Fruit fly (Drosophila melanogaster): ENCODE data around the gene Mrgn1.

DNA sequence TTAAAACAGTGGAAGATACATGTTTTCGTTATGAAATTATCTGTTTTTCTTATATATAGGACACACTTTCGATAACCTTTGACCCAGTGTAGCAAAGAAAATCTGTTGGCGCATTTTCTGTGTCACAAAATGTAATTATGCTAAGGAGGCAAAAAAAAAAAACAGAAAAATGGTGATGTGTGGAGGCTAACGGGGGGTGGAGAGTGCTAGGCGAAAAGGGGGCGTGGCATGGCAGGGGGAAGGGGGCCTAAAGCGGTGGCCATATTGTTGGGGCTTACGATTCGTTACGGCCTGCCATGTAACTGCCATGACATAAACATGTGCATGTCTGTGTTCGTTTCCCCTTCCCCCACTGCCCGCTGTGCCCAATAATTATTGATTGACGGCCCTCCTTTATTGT lies 43.4 kb upstream of the Mrgn1 start:
- no peak for TF ChIP-seq h (optimal IDR thresholded peaks at IDR 0.05)
- no peak for TF ChIP-seq psq (optimal IDR thresholded peaks at IDR 0.05)
- TF ChIP-seq ttk (optimal IDR thresholded peaks at IDR 0.05) = no peak
- TF ChIP-seq insv (optimal IDR thresholded peaks at IDR 0.05) = no peak
